Worm (Caenorhabditis elegans): ENCODE measurements around the gene K11D12.8.
A peak's percentile ranks its signal among the peaks of the same experiment; 100 is the strongest.

K11D12.8 gene

DNA sequence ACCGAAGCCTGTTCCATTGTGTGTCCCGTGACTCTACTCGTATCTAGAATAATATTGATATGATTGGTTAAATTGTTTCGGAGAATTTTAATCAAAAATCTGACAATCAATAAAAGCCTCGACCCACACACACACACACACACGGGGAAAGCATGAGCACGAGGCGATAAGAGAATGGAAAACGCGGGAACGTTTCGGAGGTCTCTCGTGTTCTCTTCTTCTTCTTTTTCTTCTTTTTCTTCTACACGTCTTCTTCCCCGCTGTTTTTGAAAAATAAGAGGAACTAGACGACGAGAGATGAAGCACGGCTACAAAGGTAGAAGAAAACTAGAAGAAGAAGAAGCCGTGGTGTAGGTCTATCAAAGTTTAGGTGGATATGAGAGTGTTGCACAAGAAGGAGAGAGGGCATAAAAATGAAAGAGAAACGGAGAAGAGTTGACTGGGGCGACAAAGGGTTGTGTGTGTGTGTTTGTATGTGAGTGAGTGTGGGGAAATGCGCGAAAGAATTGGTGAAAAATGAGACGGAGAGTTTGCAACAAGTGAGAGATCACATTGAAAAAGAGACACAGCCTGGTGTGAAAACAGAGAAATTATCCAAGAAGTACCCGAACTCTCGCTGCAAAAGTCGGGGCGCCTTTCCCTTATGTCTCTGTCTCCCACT lies 24.1 kb upstream of the K11D12.8 start, which contains the start of gene mlk-1 (continued):
- TF ChIP-seq nhr-48 (tag; optimal IDR thresholded peaks at IDR 0.05) (peak; percentile 43), Y75B8A.6 (GFP tag; IDR thresholded peaks at IDR 0.05) (no peak), jun-1 (tag; optimal IDR thresholded peaks at IDR 0.05) (no peak), F26F4.8 (GFP tag; conservative IDR thresholded peaks at IDR 0.05) (no peak), mdl-1 (tag; optimal IDR thresholded peaks at IDR 0.05) (peak in 1 of 2 experiments; percentile 95), set-16 (GFP tag; IDR thresholded peaks at IDR 0.05) (peak; percentile 46; the same call in 1 of the 2 replicates), nhr-102 (tag; optimal IDR thresholded peaks at IDR 0.05) (no peak)

DNA sequence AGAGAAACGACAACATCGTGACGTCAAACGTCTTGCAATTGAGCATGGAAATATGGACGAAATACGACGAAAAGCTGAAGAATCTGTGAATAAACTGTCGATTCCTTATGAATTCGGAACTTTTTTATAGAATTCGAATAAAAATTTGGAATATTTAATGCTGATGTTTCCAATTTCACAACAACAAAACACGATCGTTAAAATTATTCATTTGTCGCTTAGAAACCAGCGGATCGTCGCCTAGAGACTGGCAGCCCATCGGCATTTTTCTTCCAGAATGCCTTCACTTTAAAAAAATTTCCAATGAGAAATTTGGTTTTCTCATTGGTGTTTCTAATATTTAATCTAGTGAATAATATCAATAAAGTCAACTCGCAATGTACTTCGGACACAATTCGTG lies 12.5 kb upstream of the K11D12.8 start, which contains the start of gene cwp-4:
Gene cwp-4, plus strand, starts transcription at position 301 of the 400 bp plus-strand sequence.
- TF ChIP-seq mep-1 (tag; optimal IDR thresholded peaks at IDR 0.05) (no peak), spr-1 (tag; optimal IDR thresholded peaks at IDR 0.05) (no peak), egl-43 (GFP tag; IDR thresholded peaks at IDR 0.05) (no peak), R02D3.7 (tag; optimal IDR thresholded peaks at IDR 0.05) (no peak)

ce11 chrV:5052233-5052632 lies 11.4 kb upstream of the K11D12.8 start, which contains the start of gene K11D12.12:
Gene K11D12.12 (plus strand): TSS chrV:5052261.
- TF ChIP-seq Y5F2A.4 (GFP tag; optimal IDR thresholded peaks at IDR 0.05) = no peak
- TF ChIP-seq saeg-2 (GFP tag; IDR thresholded peaks at IDR 0.05) = no peak
- no peak for TF ChIP-seq lin-39 (tag; optimal IDR thresholded peaks at IDR 0.05)
- no peak for TF ChIP-seq Y75B8A.6 (GFP tag; IDR thresholded peaks at IDR 0.05)
- no peak for TF ChIP-seq ztf-11 (tag; optimal IDR thresholded peaks at IDR 0.05)
- TF ChIP-seq T20F7.1 (GFP tag; optimal IDR thresholded peaks at IDR 0.05) = no peak
- TF ChIP-seq lim-7 (GFP tag; IDR thresholded peaks at IDR 0.05) = no peak
- no peak for TF ChIP-seq mxl-3 (GFP tag; optimal IDR thresholded peaks at IDR 0.05)
- no peak for TF ChIP-seq madf-5 (GFP tag; IDR thresholded peaks at IDR 0.05)
- TF ChIP-seq mes-2 (tag; optimal IDR thresholded peaks at IDR 0.05; ENCODE audit: poor library complexity, severe bottlenecking) = no peak
- no peak for TF ChIP-seq zag-1 (tag; optimal IDR thresholded peaks at IDR 0.05)
- TF ChIP-seq aly-2 (tag; optimal IDR thresholded peaks at IDR 0.05) = no peak
- no peak for TF ChIP-seq ceh-62 (tag; optimal IDR thresholded peaks at IDR 0.05)
- TF ChIP-seq lin-15B (tag; optimal IDR thresholded peaks at IDR 0.05) = no peak
- TF ChIP-seq hlh-30 (tag; optimal IDR thresholded peaks at IDR 0.05; ENCODE audit: insufficient read depth) = no peak
- no peak for TF ChIP-seq spr-3 (GFP tag; optimal IDR thresholded peaks at IDR 0.05)
- no peak for TF ChIP-seq pha-4 (GFP tag; IDR thresholded peaks at IDR 0.05)
- no peak for TF ChIP-seq pha-4 (tag; optimal IDR thresholded peaks at IDR 0.05)
- no peak for TF ChIP-seq lin-1 (GFP tag; IDR thresholded peaks at IDR 0.05)
- no peak for TF ChIP-seq madf-9 (GFP tag; conservative IDR thresholded peaks at IDR 0.05)
- TF ChIP-seq ceh-32 (tag; optimal IDR thresholded peaks at IDR 0.05; ENCODE audit: poor library complexity) = no peak

DNA sequence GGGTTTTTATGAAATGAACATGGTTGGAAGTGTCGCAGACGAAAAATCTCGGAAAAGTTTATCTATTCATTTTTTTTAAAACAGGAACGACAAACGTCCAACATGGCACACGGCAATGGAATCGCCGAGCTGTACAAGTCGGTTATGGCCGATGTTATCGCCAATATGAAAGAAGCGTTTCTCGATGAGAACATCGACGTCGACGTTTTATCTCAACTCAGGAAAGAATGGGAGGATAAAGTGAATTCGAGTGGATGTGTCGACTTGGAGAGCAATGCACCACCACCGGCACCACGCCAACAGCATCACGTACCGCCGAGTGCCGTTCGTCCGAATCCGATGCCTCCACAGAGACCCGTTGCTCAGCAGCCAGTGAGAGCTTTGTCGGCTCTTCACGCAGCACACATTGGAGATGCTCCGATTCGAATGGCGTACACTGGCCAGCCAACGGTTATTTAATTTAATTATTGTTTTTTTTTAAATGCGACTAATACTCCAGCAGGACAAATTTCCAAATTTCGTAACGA lies 9.3 kb upstream of the K11D12.8 start:
- TF ChIP-seq hlh-11 (tag; optimal IDR thresholded peaks at IDR 0.05) (no peak), hmg-1.1 (GFP tag; IDR thresholded peaks at IDR 0.05) (no peak), egl-43 (GFP tag; IDR thresholded peaks at IDR 0.05) (peak; percentile 44; the same call in 1 of the 2 replicates), arid-1 (GFP tag; conservative IDR thresholded peaks at IDR 0.05) (no peak), hif-1 (tag; optimal IDR thresholded peaks at IDR 0.05) (no peak), T26A8.4 (GFP tag; IDR thresholded peaks at IDR 0.05) (0 out of 2 replicates have a peak, but pooled peaks have one; percentile 42), dmd-8 (GFP tag; IDR thresholded peaks at IDR 0.05) (0 out of 2 replicates have a peak, but pooled peaks have one; percentile 40), nhr-42 (GFP tag; IDR thresholded peaks at IDR 0.05) (no peak), Y75B8A.6 (GFP tag; IDR thresholded peaks at IDR 0.05) (no peak), lin-1 (GFP tag; IDR thresholded peaks at IDR 0.05) (no peak), zip-2 (tag; optimal IDR thresholded peaks at IDR 0.05) (no peak), fos-1 (tag; optimal IDR thresholded peaks at IDR 0.05) (peak; percentile 19), lin-13 (GFP tag; optimal IDR thresholded peaks at IDR 0.05) (no peak), nhr-76 (tag; optimal IDR thresholded peaks at IDR 0.05) (no peak), lin-39 (tag; optimal IDR thresholded peaks at IDR 0.05) (no peak), daf-19 (GFP tag; conservative IDR thresholded peaks at IDR 0.05) (no peak), lin-15B (tag; optimal IDR thresholded peaks at IDR 0.05) (no peak), nhr-237 (tag; optimal IDR thresholded peaks at IDR 0.05) (no peak), mdl-1 (tag; optimal IDR thresholded peaks at IDR 0.05) (no peak), madf-9 (GFP tag; conservative IDR thresholded peaks at IDR 0.05) (no peak), ceh-20 (GFP tag; IDR thresholded peaks at IDR 0.05) (no peak)
